Worm (Caenorhabditis elegans) whole organism, early embryonic: ENCODE results near the gene Y75B12B.10.
"Not testable (repeated sequence)": the region's sequence is repeated elsewhere in the genome, so short reads cannot be mapped to it uniquely, and the experiment has no call there.

Experiments
- B0310.2 ChIP-seq: sonication (generic microtip); optimal IDR thresholded peaks from 2 replicates; lab custom pipeline; 2016; ENCODE audit warnings: mild to moderate bottlenecking, missing genetic modification characterization, missing compliant biosample characterization
- F13C5.2 ChIP-seq: sonication (generic microtip); optimal IDR thresholded peaks from 2 replicates; lab custom pipeline; 2017; ENCODE audit warnings: mild to moderate bottlenecking, missing genetic modification characterization, inconsistent platforms, missing compliant biosample characterization
- aly-1 ChIP-seq: sonication (generic microtip); optimal IDR thresholded peaks from 2 replicates; lab custom pipeline; 2016; ENCODE audit warnings: missing genetic modification characterization, missing compliant biosample characterization
- ama-1 ChIP-seq: fragments of 150-350 bp; optimal IDR thresholded peaks from 2 replicates; lab custom pipeline; 2014
- ceh-13 ChIP-seq: fragments of 200-800 bp; sonication (Bioruptor generic); optimal IDR thresholded peaks from 2 replicates; lab custom pipeline; 2018; ENCODE audit warnings: mild to moderate bottlenecking, missing genetic modification characterization, missing compliant biosample characterization
- ceh-36 ChIP-seq: sonication (generic microtip); optimal IDR thresholded peaks from 2 replicates; lab custom pipeline; 2016; ENCODE audit warnings: missing genetic modification characterization, inconsistent platforms, missing compliant biosample characterization
- ets-7 ChIP-seq: sonication (generic microtip); optimal IDR thresholded peaks from 2 replicates; lab custom pipeline; 2016; ENCODE audit warnings: missing genotype, missing genetic modification characterization, missing compliant biosample characterization
- flt-1 ChIP-seq: fragments of 200-800 bp; sonication (Bioruptor generic); IDR thresholded peaks from 2 replicates; pipeline ENCODE4 v1.3.6; 2022; ENCODE audit warnings: missing genetic modification characterization, missing compliant biosample characterization
- hmbx-1 ChIP-seq: sonication (generic microtip); optimal IDR thresholded peaks from 2 replicates; lab custom pipeline; 2016; ENCODE audit warnings: mild to moderate bottlenecking, missing genetic modification characterization, missing compliant biosample characterization
- hmg-4 ChIP-seq: fragments of 200-800 bp; sonication (Bioruptor generic); optimal IDR thresholded peaks from 2 replicates; lab custom pipeline; 2018; ENCODE audit warnings: mild to moderate bottlenecking, missing genetic modification characterization, missing compliant biosample characterization
- hnd-1 ChIP-seq: sonication (generic microtip); optimal IDR thresholded peaks from 2 replicates; lab custom pipeline; 2016; ENCODE audit warnings: missing genetic modification characterization, missing compliant biosample characterization
- pes-1 ChIP-seq: fragments of 200-800 bp; sonication (Bioruptor generic); IDR thresholded peaks from 2 replicates; pipeline ENCODE4 v1.3.6; 2022; ENCODE audit warnings: missing genetic modification reagents, missing genetic modification characterization, missing compliant biosample characterization
- scrt-1 ChIP-seq: fragments of 200-800 bp; sonication (Bioruptor generic); IDR thresholded peaks from 2 replicates; pipeline ENCODE4 v1.3.6; 2022; ENCODE audit warnings: missing genetic modification characterization, missing compliant biosample characterization
- sea-1 ChIP-seq: fragments of 200-800 bp; sonication (Bioruptor generic); conservative IDR thresholded peaks from 2 replicates; pipeline ENCODE4 v1.3.6; 2022; ENCODE audit warnings: missing genetic modification characterization, missing compliant biosample characterization
- tbx-11 ChIP-seq: fragments of 200-800 bp; sonication (Bioruptor generic); IDR thresholded peaks from 2 replicates; pipeline ENCODE4 v1.3.6; 2022; ENCODE audit warnings: missing genetic modification characterization, missing compliant biosample characterization
- tbx-37 ChIP-seq: fragments of 200-800 bp; sonication (Bioruptor generic); conservative IDR thresholded peaks from 2 replicates; pipeline ENCODE4 v1.3.6; 2022; ENCODE audit warnings: missing genetic modification reagents, missing genetic modification characterization, missing compliant biosample characterization
- tra-4 ChIP-seq: sonication (generic microtip); optimal IDR thresholded peaks from 2 replicates; lab custom pipeline; 2017; ENCODE audit warnings: missing genetic modification characterization, missing compliant biosample characterization

Y75B12B.10 gene

ce11 chrV:15193909-15194308 is 6.0 kb upstream of the Y75B12B.10 start, which contains the start of gene Y75B12B.13:
Y75B12B.13 (minus strand) TSS chrV:15194009.
- TF ChIP-seq tra-4 (no peak), flt-1 (no peak), aly-1 (no peak)

- TF ChIP-seq flt-1 (no peak), ceh-13 (GFP tag; lab: Kevin White, UChicago) (no peak), scrt-1 (no peak), hmbx-1 (tag; lab: Kevin White, UChicago) (no peak), ets-7 (no peak), ceh-36 (tag; lab: Kevin White, UChicago) (no peak), tbx-11 (no peak), sea-1 (no peak), ama-1 (no peak), hnd-1 (tag; lab: Kevin White, UChicago) (no peak), B0310.2 (tag; lab: Kevin White, UChicago) (no peak), hmg-4 (GFP tag; lab: Kevin White, UChicago) (no peak)
Observed at ce11 chrV:15197955-15198354, 1.9 kb upstream of the Y75B12B.10 start, which contains the start of gene srw-1. srw-1 (plus strand) TSS chrV:15198255.

DNA sequence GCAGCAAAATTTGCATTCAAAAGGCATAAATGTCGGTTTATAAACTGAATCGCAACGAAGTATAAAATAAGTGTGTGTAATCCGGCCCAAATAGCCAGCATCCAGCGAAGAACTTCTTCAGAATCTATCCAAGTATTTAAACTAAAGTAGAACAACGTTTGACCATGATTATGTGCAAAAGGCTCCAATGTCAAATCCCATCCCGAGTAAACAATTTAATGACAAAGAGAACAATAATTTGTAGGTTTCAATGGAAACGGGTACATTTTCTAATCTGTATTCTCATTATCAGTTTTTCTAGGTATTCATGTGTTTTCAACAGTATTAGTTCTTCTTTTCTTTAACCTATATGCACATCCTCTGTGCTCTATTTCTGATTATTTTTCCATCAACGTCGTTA is 7.8 kb downstream of the Y75B12B.10 start, which contains the start of gene C41G6.12:
Gene C41G6.12 (minus strand): TSS at position 101 of the 400 bp plus-strand sequence.
- TF ChIP-seq hmbx-1 (tag; lab: Kevin White, UChicago); ceh-36 (tag; lab: Kevin White, UChicago); ceh-13 (GFP tag; lab: Kevin White, UChicago): not testable (repeated sequence)

ce11 chrV:15211869-15212268 is 12.0 kb downstream of the Y75B12B.10 start, which contains the start of gene sri-24:
sri-24 (plus strand) TSS chrV:15212169.
- not testable (repeated sequence) for TF ChIP-seq tra-4; ceh-36 (tag; lab: Kevin White, UChicago); hmg-4 (GFP tag; lab: Kevin White, UChicago)

- not testable (repeated sequence) for TF ChIP-seq F13C5.2 (tag; lab: Kevin White, UChicago); tra-4; tbx-11
Observed at ce11 chrV:15215175-15215574, 15.3 kb downstream of the Y75B12B.10 start, which contains the start of gene sri-26. sri-26 (plus strand) TSS chrV:15215475.

ce11 chrV:15216705-15217104 is 16.8 kb downstream of the Y75B12B.10 start, which contains the start of gene sri-25:
sri-25 (plus strand) TSS chrV:15217005.
- TF ChIP-seq hnd-1 (tag; lab: Kevin White, UChicago) (no peak), ceh-13 (GFP tag; lab: Kevin White, UChicago) (no peak), tbx-11 (no peak), F13C5.2 (tag; lab: Kevin White, UChicago) (no peak), ceh-36 (tag; lab: Kevin White, UChicago) (no peak), scrt-1 (no peak), tra-4 (no peak), ama-1 (no peak), pes-1 (GFP tag; lab: Robert Waterston, UW) (no peak), ets-7 (no peak), flt-1 (no peak)

DNA sequence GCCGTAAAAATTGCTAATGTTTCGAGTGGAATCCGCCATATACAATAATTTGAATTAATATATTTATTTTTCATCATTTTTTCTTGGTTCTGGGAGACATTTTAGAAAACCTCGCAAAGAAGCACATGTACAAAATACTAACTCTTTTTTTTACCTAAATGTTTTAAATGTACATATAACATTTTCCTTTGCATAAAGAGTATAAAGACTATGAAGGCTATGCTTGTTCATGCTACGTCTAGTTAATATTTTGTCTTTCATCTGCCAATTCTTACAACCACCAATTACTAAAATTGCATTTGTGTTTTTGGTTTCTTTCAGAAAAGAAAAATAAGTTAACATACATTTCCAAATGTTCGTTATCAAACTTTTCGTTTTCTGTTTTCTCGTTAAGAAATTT is 21.5 kb downstream of the Y75B12B.10 start, which contains the start of gene irld-25:
Gene irld-25 (plus strand): TSS at position 301 of the 400 bp plus-strand sequence.
- TF ChIP-seq hmg-4 (GFP tag; lab: Kevin White, UChicago) (no peak), tbx-11 (no peak), flt-1 (no peak), F13C5.2 (tag; lab: Kevin White, UChicago) (no peak), hmbx-1 (tag; lab: Kevin White, UChicago) (no peak), tbx-37 (GFP tag; lab: Robert Waterston, UW) (no peak), aly-1 (no peak), pes-1 (GFP tag; lab: Robert Waterston, UW) (no peak), ama-1 (no peak), hnd-1 (tag; lab: Kevin White, UChicago) (no peak)

- TF ChIP-seq flt-1 (no peak), hmbx-1 (tag; lab: Kevin White, UChicago) (no peak), ceh-36 (tag; lab: Kevin White, UChicago) (no peak), sea-1 (no peak), ets-7 (no peak), F13C5.2 (tag; lab: Kevin White, UChicago) (no peak), aly-1 (no peak)
Observed at ce11 chrV:15223668-15224067, 23.8 kb downstream of the Y75B12B.10 start, which contains the start of gene srw-24. srw-24 (plus strand) TSS chrV:15223968.

- no peak for TF ChIP-seq tra-4
- no peak for TF ChIP-seq hmg-4 (GFP tag; lab: Kevin White, UChicago)
- no peak for TF ChIP-seq aly-1
- no peak for TF ChIP-seq flt-1
- no peak for TF ChIP-seq ama-1
- no peak for TF ChIP-seq B0310.2 (tag; lab: Kevin White, UChicago)
- no peak for TF ChIP-seq hmbx-1 (tag; lab: Kevin White, UChicago)
- no peak for TF ChIP-seq sea-1
- no peak for TF ChIP-seq ceh-36 (tag; lab: Kevin White, UChicago)
- no peak for TF ChIP-seq F13C5.2 (tag; lab: Kevin White, UChicago)
- TF ChIP-seq scrt-1 = no peak
Observed at ce11 chrV:15225650-15226049, 25.8 kb downstream of the Y75B12B.10 start, which contains the start of gene srw-14. srw-14 (plus strand) TSS chrV:15225950.
